Fruit fly (Drosophila melanogaster): ENCODE measurements around the gene CG6661.

dm6 chr3L:14037655-14038644 is 3.4 kb downstream of the CG6661 start:
- TF ChIP-seq psq (optimal IDR thresholded peaks at IDR 0.05) (no peak), EcR (GFP tag; optimal IDR thresholded peaks at IDR 0.05) (no peak), usp (GFP tag; optimal IDR thresholded peaks at IDR 0.05) (no peak), Dll (optimal IDR thresholded peaks at IDR 0.05) (peak; percentile 71), CG8478 (optimal IDR thresholded peaks at IDR 0.05) (no peak)
